Worm (Caenorhabditis elegans) whole organism, L3 larva: ENCODE results near the gene F02D8.9.

Experiments
- ama-1 ChIP-seq: fragments of 150-350 bp; optimal IDR thresholded peaks from 2 replicates; lab custom pipeline; 2018
- pha-4 ChIP-seq: fragments of 150-350 bp; optimal IDR thresholded peaks from 2 replicates; lab custom pipeline; 2014; ENCODE audit warnings: missing biosample characterization, missing genetic modification reagents, missing genetic modification characterization
- unc-39 ChIP-seq: sonication (generic microtip); optimal IDR thresholded peaks from 4 replicates; lab custom pipeline; 2017; ENCODE audit warnings: missing biosample characterization, missing genetic modification characterization

DNA sequence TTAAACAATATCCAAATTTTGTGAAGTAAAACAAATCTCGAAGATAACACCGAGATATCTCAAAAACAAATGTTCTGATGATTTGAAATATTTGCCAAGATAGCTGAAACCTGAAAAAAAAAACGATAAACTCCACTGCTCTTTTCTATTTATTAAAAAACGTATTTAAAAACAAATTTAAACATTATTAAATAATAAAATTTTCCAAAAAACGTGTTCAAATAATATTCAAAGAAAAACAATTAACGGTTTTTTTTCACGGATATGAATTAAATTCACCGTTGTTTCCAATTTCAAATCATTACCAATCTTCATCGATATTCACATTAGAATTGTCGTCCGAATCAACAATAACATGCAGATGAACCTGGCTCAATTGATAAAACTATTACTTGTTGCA is 40.7 kb upstream of the F02D8.9 start, which contains the start of gene irld-14:
- TF ChIP-seq pha-4 (tag; lab: Kevin White, UChicago) (no peak), ama-1 (lab: Kevin White, UChicago) (no peak), unc-39 (tag; lab: Kevin White, UChicago) (no peak)
